Fruit fly (Drosophila melanogaster): Measurements from ENCODE around the gene CG11168.
A peak's percentile ranks its signal among the peaks of the same experiment; 100 is the strongest.

- TF ChIP-seq rn (GFP tag; IDR thresholded peaks at IDR 0.05) (no peak), CG15710 (tag; optimal IDR thresholded peaks at IDR 0.05) (no peak), CG32121 (GFP tag; IDR thresholded peaks at IDR 0.05) (peak; percentile 56), EcR (GFP tag; optimal IDR thresholded peaks at IDR 0.05) (no peak), Pif1A (GFP tag; optimal IDR thresholded peaks at IDR 0.05) (peak; percentile 54), CG17806 (tag; optimal IDR thresholded peaks at IDR 0.05) (no peak), gl (tag; optimal IDR thresholded peaks at IDR 0.05) (no peak), CG8301 (tag; optimal IDR thresholded peaks at IDR 0.05) (peak; percentile 79), CG14655 (GFP tag; optimal IDR thresholded peaks at IDR 0.05) (peak; percentile 81), fd96Ca (GFP tag; IDR thresholded peaks at IDR 0.05) (no peak), CG10348 (GFP tag; IDR thresholded peaks at IDR 0.05) (no peak), CG8159 (tag; optimal IDR thresholded peaks at IDR 0.05) (peak; percentile 53), Snoo (tag; optimal IDR thresholded peaks at IDR 0.05) (no peak)
Measured at dm6 chr3R:24905959-24906634, 11.8 kb upstream of the CG11168 start, which contains the start of gene CG13643.
